Fruit fly (Drosophila melanogaster) Kc167 (cell line): ENCODE data around the gene CG10555.

ENCODE experiments used
- Sin3A ChIP-seq: fragments of >200 bp; optimal IDR thresholded peaks from 2 replicates; lab custom pipeline; 2018; ENCODE audit warnings: missing external identifiers
- h ChIP-seq: fragments of >200 bp; optimal IDR thresholded peaks from 3 replicates; lab custom pipeline; 2018; ENCODE audit warnings: missing external identifiers
- psq ChIP-seq: fragments of >200 bp; optimal IDR thresholded peaks from 2 replicates; lab custom pipeline; 2017; ENCODE audit warnings: missing external identifiers

DNA sequence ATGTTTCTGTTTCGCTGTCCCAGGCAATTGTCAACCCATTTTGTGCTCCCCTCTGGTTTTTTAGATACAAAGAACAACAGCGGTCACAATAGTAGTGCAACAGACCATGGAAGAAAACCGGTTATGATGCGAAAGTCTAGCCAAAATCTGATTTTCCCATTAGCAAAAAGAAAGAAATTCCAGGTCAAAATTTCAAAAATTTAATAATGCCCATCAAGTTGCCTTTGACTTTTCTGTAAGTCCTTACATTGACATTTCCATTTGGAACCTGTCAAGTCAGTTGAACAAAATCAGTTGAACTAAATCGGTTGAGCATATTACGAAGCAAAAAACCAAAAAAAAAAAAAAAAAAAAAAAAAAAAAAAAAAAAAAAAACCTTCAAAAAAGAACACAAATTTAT, 18.2 kb downstream of the CG10555 start:
- no peak for TF ChIP-seq h (lab: Kevin White, UChicago)
- TF ChIP-seq psq: no peak
- no peak for TF ChIP-seq Sin3A (lab: Kevin White, UChicago)
